Worm (Caenorhabditis elegans): ENCODE results near the gene skn-1.

ce11 chrIV:5630156-5630555 is 30.0 kb downstream of the skn-1 start, which contains the start of gene srd-12:
- no peak for TF ChIP-seq lir-3 (tag; optimal IDR thresholded peaks at IDR 0.05)
- TF ChIP-seq daf-8 (GFP tag; IDR thresholded peaks at IDR 0.05) = no peak
- TF ChIP-seq lin-15B (tag; optimal IDR thresholded peaks at IDR 0.05) = no peak
- TF ChIP-seq nhr-25 (tag; optimal IDR thresholded peaks at IDR 0.05; ENCODE audit: borderline replicate concordance, insufficient read depth) = no peak
- TF ChIP-seq lsy-2 (tag; optimal IDR thresholded peaks at IDR 0.05) = no peak
- TF ChIP-seq ceh-20 (GFP tag; IDR thresholded peaks at IDR 0.05) = no peak
- TF ChIP-seq lin-39 (tag; optimal IDR thresholded peaks at IDR 0.05) = no peak
- no peak for TF ChIP-seq aly-2 (tag; optimal IDR thresholded peaks at IDR 0.05)
- TF ChIP-seq madf-9 (GFP tag; conservative IDR thresholded peaks at IDR 0.05) = no peak
- TF ChIP-seq rbr-2 (tag; optimal IDR thresholded peaks at IDR 0.05) = no peak
- no peak for TF ChIP-seq nhr-237 (tag; optimal IDR thresholded peaks at IDR 0.05)
- no peak for TF ChIP-seq lin-29 (GFP tag; IDR thresholded peaks at IDR 0.05)
